Fruit fly (Drosophila melanogaster) whole organism, wandering third instar larva: ENCODE results near the gene hale.
A peak's percentile ranks its signal among the peaks of the same experiment; 100 is the strongest.

Experiments
- Abd-B ChIP-seq: fragments of >200 bp; optimal IDR thresholded peaks from 2 replicates; lab custom pipeline; 2017; ENCODE audit warnings: missing biosample characterization, missing genetic modification characterization
- CG32264 ChIP-seq: fragments of 200-800 bp; sonication (Bioruptor generic); optimal IDR thresholded peaks from 2 replicates; lab custom pipeline; 2016; ENCODE audit warnings: missing biosample characterization, missing genetic modification characterization
- CG9705 ChIP-seq: fragments of 200-800 bp; sonication (Bioruptor generic); optimal IDR thresholded peaks from 2 replicates; lab custom pipeline; 2018; ENCODE audit warnings: missing biosample characterization, mild to moderate bottlenecking, missing genetic modification characterization
- CrebA ChIP-seq: fragments of 200-800 bp; sonication (Bioruptor generic); optimal IDR thresholded peaks from 2 replicates; lab custom pipeline; 2016; ENCODE audit warnings: missing biosample characterization, mild to moderate bottlenecking, missing genetic modification characterization, borderline replicate concordance
- Dfd ChIP-seq: fragments of >200 bp; optimal IDR thresholded peaks from 2 replicates; lab custom pipeline; 2017; ENCODE audit warnings: missing biosample characterization, missing genetic modification characterization
- Dif ChIP-seq: fragments of 200-275, 200-300 bp; sonication (Bioruptor generic); optimal IDR thresholded peaks from 2 replicates; lab custom pipeline; 2018; ENCODE audit warnings: missing biosample characterization, missing genetic modification characterization; ENCODE audit not compliant: partially characterized antibody
- GATAd ChIP-seq: sonication (Bioruptor generic); optimal IDR thresholded peaks from 2 replicates; lab custom pipeline; 2016; ENCODE audit warnings: missing biosample characterization, missing genetic modification characterization
- Hnf4 ChIP-seq: fragments of 200-800 bp; sonication (Bioruptor generic); optimal IDR thresholded peaks from 2 replicates; lab custom pipeline; 2016; ENCODE audit warnings: missing biosample characterization, mild to moderate bottlenecking, missing genetic modification characterization
- Hr78 ChIP-seq: fragments of >200 bp; optimal IDR thresholded peaks from 2 replicates; lab custom pipeline; 2017; ENCODE audit warnings: missing biosample characterization, missing genetic modification characterization
- Hr83 ChIP-seq: fragments of 200-300 bp; sonication (Bioruptor generic); optimal IDR thresholded peaks from 2 replicates; lab custom pipeline; 2016; ENCODE audit warnings: missing biosample characterization, mild to moderate bottlenecking, missing genetic modification characterization, moderate library complexity; ENCODE audit not compliant: poor library complexity, severe bottlenecking
- Mio ChIP-seq: sonication (Bioruptor generic); optimal IDR thresholded peaks from 2 replicates; lab custom pipeline; 2016; ENCODE audit warnings: missing biosample characterization, missing genetic modification characterization
- Myc ChIP-seq: fragments of >200 bp; optimal IDR thresholded peaks from 2 replicates; lab custom pipeline; 2017
- Sp1 ChIP-seq: fragments of 200-800 bp; sonication (Bioruptor generic); optimal IDR thresholded peaks from 3 replicates; lab custom pipeline; 2019; ENCODE audit warnings: missing biosample characterization, mild to moderate bottlenecking, missing genetic modification characterization, moderate library complexity
- br ChIP-seq: fragments of 200-800 bp; sonication (Bioruptor generic); optimal IDR thresholded peaks from 2 replicates; lab custom pipeline; 2016; ENCODE audit warnings: missing biosample characterization, missing genetic modification characterization
- brk ChIP-seq: fragments of 200-800 bp; sonication (Bioruptor generic); optimal IDR thresholded peaks from 2 replicates; lab custom pipeline; 2016; ENCODE audit warnings: missing biosample characterization, mild to moderate bottlenecking, missing genetic modification characterization
- dl ChIP-seq, 2 experiments: fragments of 175-275, 200-275 bp in 1 of 2; fragments of 200-275 bp in 1 of 2; sonication (Bioruptor generic); optimal IDR thresholded peaks; lab custom pipeline; 2018; ENCODE audit warnings: mild to moderate bottlenecking in 2 of 2, missing biosample characterization in 2 of 2, missing genetic modification characterization in 2 of 2, moderate library complexity in 2 of 2; ENCODE audit not compliant: partially characterized antibody in 2 of 2, insufficient read depth in 1 of 2
- dmrt93B ChIP-seq: fragments of 200-800 bp; sonication (Bioruptor generic); optimal IDR thresholded peaks from 2 replicates; lab custom pipeline; 2018; ENCODE audit warnings: missing biosample characterization, mild to moderate bottlenecking, missing genetic modification characterization
- dsf ChIP-seq: sonication (Bioruptor generic); optimal IDR thresholded peaks from 2 replicates; lab custom pipeline; 2016; ENCODE audit warnings: missing biosample characterization, missing genetic modification characterization, borderline replicate concordance
- foxo ChIP-seq, 2 experiments: fragments of 200-800 bp; sonication (Bioruptor generic); optimal IDR thresholded peaks; 2 replicates in 1 of 2; 3 replicates in 1 of 2; lab custom pipeline; 2016 to 2017; ENCODE audit warnings: missing biosample characterization in 2 of 2, missing genetic modification characterization in 2 of 2
- fru ChIP-seq: fragments of 200-800 bp; sonication (Bioruptor generic); optimal IDR thresholded peaks from 3 replicates; lab custom pipeline; 2016; ENCODE audit warnings: missing biosample characterization, mild to moderate bottlenecking, missing genetic modification characterization
- h ChIP-seq: fragments of 200-800 bp; sonication (Bioruptor generic); optimal IDR thresholded peaks from 3 replicates; lab custom pipeline; 2016; ENCODE audit warnings: missing biosample characterization, mild to moderate bottlenecking, missing genetic modification characterization
- jim ChIP-seq: fragments of 175-275, 200-325 bp; sonication (Bioruptor generic); optimal IDR thresholded peaks from 2 replicates; lab custom pipeline; 2016; ENCODE audit warnings: missing biosample characterization, mild to moderate bottlenecking, missing genetic modification characterization
- pan ChIP-seq: fragments of >200 bp; optimal IDR thresholded peaks from 2 replicates; lab custom pipeline; 2017
- psq ChIP-seq: fragments of 200-800 bp; sonication (Bioruptor generic); optimal IDR thresholded peaks from 3 replicates; lab custom pipeline; 2017; ENCODE audit warnings: missing biosample characterization, mild to moderate bottlenecking, missing genetic modification characterization, moderate library complexity
- rgr ChIP-seq: fragments of 200-800 bp; sonication (Bioruptor generic); optimal IDR thresholded peaks from 3 replicates; lab custom pipeline; 2016; ENCODE audit warnings: missing biosample characterization, mild to moderate bottlenecking, missing genetic modification characterization
- sv ChIP-seq: fragments of 200-800 bp; sonication (Bioruptor generic); optimal IDR thresholded peaks from 3 replicates; lab custom pipeline; 2016; ENCODE audit warnings: missing biosample characterization, missing genetic modification characterization
- tai ChIP-seq: sonication (Bioruptor generic); optimal IDR thresholded peaks from 2 replicates; lab custom pipeline; 2016; ENCODE audit warnings: missing biosample characterization, missing genetic modification characterization
- woc ChIP-seq: sonication (Bioruptor generic); optimal IDR thresholded peaks from 2 replicates; lab custom pipeline; 2016; ENCODE audit warnings: missing biosample characterization, mild to moderate bottlenecking, missing genetic modification characterization

Gene hale

DNA sequence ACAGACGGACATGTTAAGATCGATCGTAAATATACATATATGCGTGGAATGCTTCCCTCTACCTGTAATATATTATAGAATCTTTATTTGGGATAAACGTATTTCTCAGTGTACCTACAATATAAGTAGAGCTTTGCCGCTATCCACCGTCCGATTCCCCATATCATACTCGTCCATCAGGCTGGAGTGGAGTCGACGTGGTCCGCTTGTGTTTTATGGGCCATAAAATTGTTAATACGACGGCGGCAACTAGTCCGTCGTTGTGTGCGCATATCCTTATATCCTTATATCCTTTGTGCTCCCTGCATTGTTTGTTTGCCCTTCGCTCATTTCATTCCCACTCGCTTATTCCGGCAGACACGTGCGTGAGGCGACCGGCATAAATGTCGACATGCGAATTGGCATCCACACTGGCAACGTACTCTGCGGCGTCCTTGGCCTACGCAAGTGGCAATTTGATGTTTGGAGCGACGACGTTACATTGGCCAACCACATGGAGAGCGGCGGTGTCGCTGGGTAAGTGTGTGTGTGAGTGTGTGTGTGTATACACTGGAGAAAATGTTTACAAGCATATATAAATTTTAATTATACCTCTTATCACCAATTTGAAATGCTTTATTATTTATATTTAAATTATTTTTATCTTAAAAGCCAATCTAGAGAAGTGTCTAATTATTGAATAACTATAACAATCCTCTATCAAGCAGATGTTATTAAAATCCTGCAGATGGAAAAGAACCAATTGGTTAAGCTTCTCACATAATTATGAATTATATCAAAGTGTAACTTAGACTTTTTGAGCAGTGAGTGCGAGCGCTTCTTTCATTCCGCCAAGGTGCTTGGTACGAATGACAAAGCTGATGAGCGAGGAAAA lies 16.7 kb downstream of the hale start:
- TF ChIP-seq Mio (no peak), tai (GFP tag; lab: Kevin White, UChicago) (no peak), CG9705 (GFP tag; lab: Kevin White, UChicago) (no peak), jim (no peak), foxo (GFP tag; optimal IDR thresholded peaks at IDR 0.05; lab: Kevin White, UChicago) (no peak), Abd-B (GFP tag; lab: Kevin White, UChicago) (no peak), dl (GFP tag; optimal IDR thresholded peaks at IDR 0.05; lab: Kevin White, UChicago; ENCODE audit: insufficient read depth in 1 of 2, partially characterized antibody in 2 of 2) (no peak), CrebA (GFP tag; lab: Kevin White, UChicago) (no peak), dmrt93B (no peak), brk (GFP tag; lab: Kevin White, UChicago) (no peak), Dif (GFP tag; lab: Kevin White, UChicago) (no peak), Myc (lab: Kevin White, UChicago) (no peak), br (no peak), GATAd (GFP tag; lab: Kevin White, UChicago) (no peak), Hnf4 (GFP tag; lab: Kevin White, UChicago) (no peak)

DNA sequence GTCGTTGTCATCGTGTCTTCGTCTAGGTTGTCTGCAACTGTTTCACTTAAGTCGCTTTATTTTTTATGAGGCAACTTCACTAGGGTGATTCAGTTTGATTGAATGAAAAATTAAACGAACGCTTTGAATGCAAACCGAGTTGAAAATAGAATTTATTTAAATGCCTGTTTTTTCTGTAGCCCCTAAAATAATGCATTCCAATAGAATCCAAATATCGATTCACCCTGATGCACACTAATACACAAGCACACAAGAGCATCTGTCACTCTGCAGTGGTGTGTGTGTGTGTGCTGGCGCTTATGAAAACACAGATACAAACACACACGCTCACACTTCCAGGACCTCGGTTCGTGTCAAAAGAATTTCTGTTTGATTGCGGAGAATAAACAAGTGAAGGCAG lies 23.9 kb downstream of the hale start:
- no peak for TF ChIP-seq dl (GFP tag; optimal IDR thresholded peaks at IDR 0.05; lab: Kevin White, UChicago; ENCODE audit: insufficient read depth in 1 of 2, partially characterized antibody in 2 of 2)
- no peak for TF ChIP-seq tai (GFP tag; lab: Kevin White, UChicago)
- no peak for TF ChIP-seq Mio
- TF ChIP-seq woc (GFP tag; lab: Kevin White, UChicago): no peak
- peak; percentile 7 for TF ChIP-seq rgr (GFP tag; lab: Kevin White, UChicago)
- TF ChIP-seq dsf: no peak

DNA sequence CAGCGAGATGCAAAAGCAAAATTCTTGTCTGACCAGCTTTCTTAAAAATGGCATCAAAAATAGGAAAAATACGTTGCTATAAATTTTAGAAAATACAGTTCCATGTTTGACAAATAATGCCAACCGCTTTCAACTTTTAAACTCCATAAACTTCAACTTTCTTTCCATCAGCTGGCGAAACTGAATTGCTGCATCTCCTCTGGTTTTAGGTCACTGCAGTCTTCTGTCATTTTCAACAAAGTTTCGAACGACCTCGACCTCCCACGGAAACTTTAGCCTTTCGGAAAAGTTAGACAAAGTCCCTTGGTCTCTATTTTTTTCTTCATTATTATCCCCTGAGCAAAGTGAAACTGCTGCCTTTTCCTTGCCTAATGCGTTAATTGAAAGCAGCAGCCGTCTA lies 30.0 kb downstream of the hale start, which contains the start of gene CG42263:
Gene CG42263, minus strand, starts transcription at position 101 of the 400 bp plus-strand sequence.
- TF ChIP-seq Dfd (GFP tag; lab: Kevin White, UChicago) (no peak), Sp1 (GFP tag; lab: Kevin White, UChicago) (no peak), jim (no peak), pan (no peak)

DNA sequence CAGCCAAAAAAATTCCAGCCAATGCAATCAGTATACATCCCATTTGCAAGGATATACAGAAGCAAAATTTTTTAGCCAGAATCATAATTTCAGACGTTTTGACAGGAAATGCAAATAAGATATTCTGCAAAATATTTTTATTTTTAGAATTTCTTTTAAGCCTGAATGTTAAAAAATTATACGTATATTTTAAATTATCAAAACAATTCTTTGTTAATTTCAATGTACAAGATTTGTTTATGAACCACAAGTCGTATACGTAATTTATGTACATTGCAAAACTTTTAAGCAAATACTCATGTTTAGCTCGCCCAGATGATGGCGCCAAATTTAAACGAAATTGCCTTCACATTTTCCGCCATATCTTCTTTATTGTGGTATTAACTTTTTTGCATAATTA lies 31.2 kb downstream of the hale start, which contains the start of gene CG42654:
Gene CG42654, minus strand, starts transcription at position 101 of the 400 bp plus-strand sequence.
- TF ChIP-seq Mio (no peak), Hr83 (GFP tag; lab: Kevin White, UChicago) (no peak)

DNA sequence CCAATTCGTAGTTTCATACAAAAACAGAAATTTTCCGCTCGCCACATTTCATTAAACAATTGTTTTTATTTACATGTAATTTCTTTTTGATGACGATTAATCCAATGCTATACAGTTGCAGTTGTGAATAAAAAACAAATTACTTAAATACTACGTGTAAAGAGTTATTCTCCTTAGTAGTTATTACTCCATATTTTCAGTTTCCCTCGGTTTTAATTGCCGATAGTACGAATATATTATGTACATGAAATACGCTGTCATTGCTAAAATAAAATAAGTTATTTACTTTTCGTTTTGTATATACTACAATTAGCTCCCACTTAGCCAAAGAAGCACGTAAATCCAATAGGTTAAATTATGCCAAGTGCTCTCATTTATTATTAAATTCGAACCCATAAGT lies 32.1 kb downstream of the hale start, which contains the start of gene CG42655:
Gene CG42655, minus strand, starts transcription at position 101 of the 400 bp plus-strand sequence.
- TF ChIP-seq h (GFP tag; lab: Kevin White, UChicago): no peak
- no peak for TF ChIP-seq rgr (GFP tag; lab: Kevin White, UChicago)

DNA sequence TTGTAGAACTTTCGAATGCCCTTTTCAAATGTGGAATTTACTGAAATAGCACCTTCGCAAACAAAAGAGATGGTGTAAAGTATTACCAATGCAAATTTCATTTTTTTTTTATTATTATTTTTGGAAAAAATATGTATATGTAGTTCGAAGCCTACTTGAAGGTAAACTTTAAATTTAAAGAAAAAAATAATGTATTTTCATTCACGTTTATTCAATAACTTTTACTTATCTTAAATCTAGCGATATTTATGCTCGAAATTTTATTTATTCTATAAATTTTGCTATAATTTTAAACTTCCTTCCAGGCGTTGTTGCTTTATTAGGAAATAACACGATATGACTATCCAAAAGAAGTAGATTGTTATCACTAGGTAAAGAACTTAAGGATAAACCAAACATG lies 33.0 kb downstream of the hale start, which contains the start of gene CG33710:
Gene CG33710, minus strand, starts transcription at position 101 of the 400 bp plus-strand sequence.
- TF ChIP-seq fru (GFP tag; lab: Kevin White, UChicago) (no peak), Hr83 (GFP tag; lab: Kevin White, UChicago) (no peak), Dif (GFP tag; lab: Kevin White, UChicago) (no peak), Hr78 (GFP tag; lab: Kevin White, UChicago) (no peak), sv (GFP tag; lab: Kevin White, UChicago) (no peak), psq (GFP tag; lab: Kevin White, UChicago) (no peak), Sp1 (GFP tag; lab: Kevin White, UChicago) (no peak), CG32264 (GFP tag; lab: Kevin White, UChicago) (no peak), GATAd (GFP tag; lab: Kevin White, UChicago) (no peak), brk (GFP tag; lab: Kevin White, UChicago) (no peak), Hnf4 (GFP tag; lab: Kevin White, UChicago) (no peak)
